Fruit fly (Drosophila melanogaster) whole organism, prepupa: ENCODE data around the gene Dpy-30L2.

Source experiments
- Blimp-1 ChIP-seq: fragments of 200-800 bp; sonication (Bioruptor generic); optimal IDR thresholded peaks from 3 replicates; lab custom pipeline; 2017; ENCODE audit warnings: missing biosample characterization, missing genetic modification characterization, mild to moderate bottlenecking, moderate library complexity, missing genetic modification reagents
- CG10669 ChIP-seq: fragments of 200-800 bp; sonication (Bioruptor generic); optimal IDR thresholded peaks from 3 replicates; lab custom pipeline; 2018; ENCODE audit warnings: missing biosample characterization, mild to moderate bottlenecking, missing genetic modification characterization, moderate library complexity
- CG11294 ChIP-seq: fragments of 200-800 bp; sonication (Bioruptor generic); IDR thresholded peaks from 2 replicates; pipeline ENCODE4 v1.3.6; 2022; ENCODE audit warnings: missing biosample characterization, missing genetic modification characterization
- CG11902 ChIP-seq: fragments of 200-800 bp; sonication (Bioruptor generic); optimal IDR thresholded peaks from 3 replicates; lab custom pipeline; 2016; ENCODE audit warnings: missing biosample characterization, missing genetic modification characterization
- CG15336 ChIP-seq: fragments of 200-800 bp; sonication (Bioruptor generic); IDR thresholded peaks from 2 replicates; pipeline ENCODE4 v1.3.6; 2022; ENCODE audit warnings: missing biosample characterization, missing genetic modification characterization
- CG1621 ChIP-seq: fragments of 200-800 bp; sonication (Bioruptor generic); optimal IDR thresholded peaks from 3 replicates; lab custom pipeline; 2018; ENCODE audit warnings: missing biosample characterization, mild to moderate bottlenecking, missing genetic modification characterization
- CG16779 ChIP-seq: fragments of 200-800 bp; sonication (Bioruptor generic); optimal IDR thresholded peaks from 3 replicates; lab custom pipeline; 2017; ENCODE audit warnings: missing biosample characterization, mild to moderate bottlenecking, missing genetic modification characterization
- CG6163 ChIP-seq: fragments of 200-800 bp; sonication (Bioruptor generic); IDR thresholded peaks from 3 replicates; pipeline ENCODE4 v1.3.6; 2022; ENCODE audit warnings: missing biosample characterization, missing genetic modification characterization
- CG6276 ChIP-seq: fragments of 200-800 bp; sonication (Bioruptor generic); optimal IDR thresholded peaks from 2 replicates; lab custom pipeline; 2017; ENCODE audit warnings: missing biosample characterization, mild to moderate bottlenecking, missing genetic modification characterization
- CG6808 ChIP-seq: fragments of 200-800 bp; sonication (Bioruptor generic); optimal IDR thresholded peaks from 3 replicates; lab custom pipeline; 2017; ENCODE audit warnings: missing biosample characterization, missing genetic modification characterization, mild to moderate bottlenecking, moderate library complexity, missing genetic modification reagents
- CG7368 ChIP-seq: fragments of 200-800 bp; sonication (Bioruptor generic); optimal IDR thresholded peaks from 3 replicates; lab custom pipeline; 2016; ENCODE audit warnings: missing biosample characterization, missing genetic modification characterization
- CG8119 ChIP-seq: fragments of 200-800 bp; sonication (Bioruptor generic); IDR thresholded peaks from 3 replicates; pipeline ENCODE4 v1.3.6; 2022; ENCODE audit warnings: missing biosample characterization, missing genetic modification characterization
- CG8319 ChIP-seq: fragments of 200-800 bp; sonication (Bioruptor generic); optimal IDR thresholded peaks from 3 replicates; lab custom pipeline; 2016; ENCODE audit warnings: missing biosample characterization, missing genetic modification characterization
- CG8632 ChIP-seq: fragments of 200-800 bp; sonication (Bioruptor generic); optimal IDR thresholded peaks from 3 replicates; lab custom pipeline; 2016; ENCODE audit warnings: missing biosample characterization, missing genetic modification characterization
- CG9139 ChIP-seq: fragments of 200-800 bp; sonication (Bioruptor generic); optimal IDR thresholded peaks from 3 replicates; lab custom pipeline; 2017; ENCODE audit warnings: missing biosample characterization, mild to moderate bottlenecking, missing genetic modification characterization
- Eip75B ChIP-seq: fragments of 200-800 bp; sonication (Bioruptor generic); optimal IDR thresholded peaks from 3 replicates; lab custom pipeline; 2016; ENCODE audit warnings: missing biosample characterization, missing genetic modification characterization
- Eip93F ChIP-seq: fragments of 200-800 bp; sonication (Bioruptor generic); optimal IDR thresholded peaks from 2 replicates; lab custom pipeline; 2016; ENCODE audit warnings: missing biosample characterization, mild to moderate bottlenecking, missing genetic modification characterization
- Ets21C ChIP-seq: fragments of 200-800 bp; sonication (Bioruptor generic); optimal IDR thresholded peaks from 3 replicates; lab custom pipeline; 2016; ENCODE audit warnings: missing biosample characterization, missing genetic modification characterization
- Gug ChIP-seq: fragments of 200-800 bp; sonication (Bioruptor generic); IDR thresholded peaks from 2 replicates; pipeline ENCODE4 v1.3.6; 2022; ENCODE audit warnings: missing biosample characterization, missing genetic modification characterization
- Hr39 ChIP-seq: fragments of 200-800 bp; sonication (Bioruptor generic); optimal IDR thresholded peaks from 2 replicates; lab custom pipeline; 2016; ENCODE audit warnings: missing biosample characterization, missing genetic modification characterization
- Hr4 ChIP-seq: fragments of 200-800 bp; sonication (Bioruptor generic); optimal IDR thresholded peaks from 3 replicates; lab custom pipeline; 2016; ENCODE audit warnings: missing biosample characterization, missing genetic modification characterization
- Lpt ChIP-seq: fragments of 200-800 bp; sonication (Bioruptor generic); optimal IDR thresholded peaks from 3 replicates; lab custom pipeline; 2016; ENCODE audit warnings: missing biosample characterization, missing genetic modification characterization
- Smox ChIP-seq: fragments of 200-800 bp; sonication (Bioruptor generic); optimal IDR thresholded peaks from 3 replicates; lab custom pipeline; 2016; ENCODE audit warnings: missing biosample characterization, missing genetic modification characterization
- Sox102F ChIP-seq: fragments of 200-800 bp; sonication (Bioruptor generic); optimal IDR thresholded peaks from 2 replicates; lab custom pipeline; 2016; ENCODE audit warnings: missing biosample characterization, mild to moderate bottlenecking, missing genetic modification characterization
- Sox14 ChIP-seq: fragments of 200-800 bp; sonication (Bioruptor generic); optimal IDR thresholded peaks from 3 replicates; lab custom pipeline; 2016; ENCODE audit warnings: missing biosample characterization, missing genetic modification characterization
- acj6 ChIP-seq: fragments of 200-800 bp; sonication (Bioruptor generic); optimal IDR thresholded peaks from 3 replicates; lab custom pipeline; 2016; ENCODE audit warnings: missing biosample characterization, missing genetic modification characterization
- cyc ChIP-seq: fragments of 200-800 bp; sonication (Bioruptor generic); optimal IDR thresholded peaks from 3 replicates; lab custom pipeline; 2016; ENCODE audit warnings: missing biosample characterization, missing genetic modification characterization
- dac ChIP-seq: fragments of 200-800 bp; sonication (Bioruptor generic); optimal IDR thresholded peaks from 2 replicates; lab custom pipeline; 2017; ENCODE audit warnings: missing biosample characterization, mild to moderate bottlenecking, missing genetic modification characterization
- dsx ChIP-seq: fragments of 200-800 bp; optimal IDR thresholded peaks from 3 replicates; lab custom pipeline; 2019; ENCODE audit warnings: missing biosample characterization, mild to moderate bottlenecking, missing genetic modification characterization, moderate library complexity; ENCODE audit not compliant: poor library complexity, severe bottlenecking
- eg ChIP-seq: fragments of 200-800 bp; sonication (Bioruptor generic); IDR thresholded peaks from 3 replicates; pipeline ENCODE4 v1.3.6; 2022; ENCODE audit warnings: missing biosample characterization, missing genetic modification characterization
- pdm3 ChIP-seq: fragments of 200-800 bp; sonication (Bioruptor generic); optimal IDR thresholded peaks from 3 replicates; lab custom pipeline; 2016; ENCODE audit warnings: missing biosample characterization, missing genetic modification characterization
- salr ChIP-seq, 2 experiments: fragments of 200-800 bp; sonication (Bioruptor generic); optimal IDR thresholded peaks; 3 replicates each; lab custom pipeline; 2016 to 2018; ENCODE audit warnings: missing biosample characterization in 2 of 2, missing genetic modification characterization in 2 of 2, mild to moderate bottlenecking in 1 of 2
- spab ChIP-seq: fragments of 200-800 bp; sonication (Bioruptor generic); optimal IDR thresholded peaks from 2 replicates; lab custom pipeline; 2017; ENCODE audit warnings: missing biosample characterization, mild to moderate bottlenecking, missing genetic modification characterization, missing genetic modification reagents
- svp ChIP-seq: fragments of 200-800 bp; sonication (Bioruptor generic); peaks from one replicate; lab custom pipeline; 2016; ENCODE audit warnings: missing biosample characterization, missing genetic modification characterization
- topi ChIP-seq: fragments of 200-800 bp; sonication (Bioruptor generic); optimal IDR thresholded peaks from 3 replicates; lab custom pipeline; 2016; ENCODE audit warnings: missing biosample characterization, missing genetic modification characterization
- vri ChIP-seq: fragments of 200-800 bp; sonication (Bioruptor generic); optimal IDR thresholded peaks from 3 replicates; lab custom pipeline; 2016; ENCODE audit warnings: missing biosample characterization, mild to moderate bottlenecking, missing genetic modification characterization

Gene Dpy-30L2

DNA sequence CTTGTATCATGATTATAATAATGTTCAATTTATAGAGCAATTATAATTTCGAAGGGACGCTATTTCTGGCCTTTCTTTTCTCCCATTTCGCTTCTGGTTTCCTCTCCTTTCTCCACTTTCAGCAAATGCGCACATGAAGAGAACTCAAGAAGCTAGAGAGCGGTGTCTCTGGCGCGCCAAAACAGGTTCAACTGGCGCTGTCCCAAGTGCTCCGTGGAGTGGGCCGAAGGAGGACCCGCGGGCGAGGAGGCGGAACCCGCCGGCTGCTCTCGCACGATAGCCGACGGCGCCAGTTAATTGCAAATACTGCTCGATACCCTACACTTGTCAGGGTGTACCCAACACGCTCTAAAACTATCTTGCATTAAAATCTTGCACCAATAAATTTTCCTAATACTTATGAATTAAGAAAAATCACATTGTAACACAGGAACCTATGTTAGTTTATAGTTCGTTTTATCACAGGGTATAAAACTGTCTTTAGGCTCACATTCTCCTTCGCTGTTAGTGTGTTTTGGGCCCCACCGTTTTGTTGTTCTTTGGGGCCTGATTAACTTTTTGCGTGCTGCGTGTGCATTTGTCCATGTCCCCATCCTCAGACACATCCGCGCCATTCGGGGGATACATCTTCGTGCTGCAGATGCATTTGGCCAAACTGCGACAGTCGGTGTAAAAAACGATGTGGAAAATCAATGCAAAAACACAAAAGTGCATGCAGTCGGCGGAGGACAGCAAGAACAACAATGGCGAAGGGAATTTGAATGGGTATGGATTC is 22.9 kb upstream of the Dpy-30L2 start (continued):
- TF ChIP-seq Smox (GFP tag; lab: Kevin White, UChicago): peak; percentile 98
- peak; percentile 97 for TF ChIP-seq CG1621 (tag; lab: Kevin White, UChicago)
- peak; percentile 99 for TF ChIP-seq pdm3
- TF ChIP-seq Eip93F (GFP tag; lab: Kevin White, UChicago): peak; percentile 92
- peak; percentile 99 for TF ChIP-seq CG11902 (GFP tag; lab: Kevin White, UChicago)
- peak; percentile 97 for TF ChIP-seq dac
- peak; percentile 99 for TF ChIP-seq Hr4
- peak; percentile 96 for TF ChIP-seq spab (GFP tag; lab: Kevin White, UChicago)
- peak; percentile 98 for TF ChIP-seq Eip75B (GFP tag; lab: Kevin White, UChicago)
- peak; percentile 97 for TF ChIP-seq topi
- TF ChIP-seq CG15336 (GFP tag; lab: Robert Waterston, UW): peak; percentile 99
- TF ChIP-seq eg (GFP tag; lab: Robert Waterston, UW): peak; percentile 99
- TF ChIP-seq dsx: peak; percentile 94
- peak; percentile 91 for TF ChIP-seq CG16779 (tag; lab: Kevin White, UChicago)
- peak; percentile 96 for TF ChIP-seq CG8632
- TF ChIP-seq CG6808 (GFP tag; lab: Kevin White, UChicago): peak; percentile 95
- peak; percentile 96 for TF ChIP-seq CG8319 (GFP tag; lab: Kevin White, UChicago)

dm6 chr3L:4069069-4069468 is 21.5 kb upstream of the Dpy-30L2 start, which contains the start of gene CG32259:
Gene CG32259 (plus strand): TSS chr3L:4069369.
- TF ChIP-seq CG11902 (GFP tag; lab: Kevin White, UChicago): no peak
- TF ChIP-seq CG8319 (GFP tag; lab: Kevin White, UChicago): no peak
- TF ChIP-seq vri (GFP tag; lab: Kevin White, UChicago): peak; percentile 27

- no peak for TF ChIP-seq cyc
- no peak for TF ChIP-seq CG7368 (GFP tag; lab: Kevin White, UChicago)
- no peak for TF ChIP-seq salr (GFP tag; optimal IDR thresholded peaks at IDR 0.05; lab: Kevin White, UChicago)
- no peak for TF ChIP-seq acj6 (GFP tag; lab: Kevin White, UChicago)
- TF ChIP-seq Sox102F: no peak
- peak; percentile 70 for TF ChIP-seq CG6276 (GFP tag; lab: Kevin White, UChicago)
- TF ChIP-seq CG11294 (GFP tag; lab: Robert Waterston, UW): no peak
- TF ChIP-seq CG15336 (GFP tag; lab: Robert Waterston, UW): peak; percentile 44; the same call in 1 of the 2 replicates
- no peak for TF ChIP-seq spab (GFP tag; lab: Kevin White, UChicago)
- peak; percentile 33 for TF ChIP-seq Lpt (GFP tag; lab: Kevin White, UChicago)
- TF ChIP-seq CG9139: no peak
- TF ChIP-seq CG10669 (GFP tag; lab: Kevin White, UChicago): no peak
- TF ChIP-seq Ets21C (GFP tag; lab: Kevin White, UChicago): no peak
- TF ChIP-seq Smox (GFP tag; lab: Kevin White, UChicago): no peak
- peak; percentile 83 for TF ChIP-seq svp (GFP tag; lab: Kevin White, UChicago)
- peak; percentile 50 for TF ChIP-seq CG16779 (tag; lab: Kevin White, UChicago)
- TF ChIP-seq eg (GFP tag; lab: Robert Waterston, UW): peak; percentile 57; the same call in 2 of the 3 replicates
- no peak for TF ChIP-seq Gug (GFP tag; lab: Robert Waterston, UW)
- peak; percentile 6 for TF ChIP-seq dac
- TF ChIP-seq CG8119 (GFP tag; lab: Robert Waterston, UW): 0 out of 3 replicates have a peak, but pooled peaks have one; percentile 33
- 0 out of 3 replicates have a peak, but pooled peaks have one; percentile 16 for TF ChIP-seq CG6163
Measured at dm6 chr3L:4068368-4068767, 20.8 kb upstream of the Dpy-30L2 start.

dm6 chr3L:4061921-4062474 is 14.5 kb upstream of the Dpy-30L2 start, which contains the start of gene dib:
Gene dib (plus strand): TSS chr3L:4062292.
- TF ChIP-seq Hr39 (GFP tag; lab: Kevin White, UChicago) (no peak), CG11902 (GFP tag; lab: Kevin White, UChicago) (no peak), Sox102F (no peak), CG6163 (no peak), Eip93F (GFP tag; lab: Kevin White, UChicago) (no peak), CG8319 (GFP tag; lab: Kevin White, UChicago) (no peak), acj6 (GFP tag; lab: Kevin White, UChicago) (no peak), Blimp-1 (GFP tag; lab: Kevin White, UChicago) (no peak), Sox14 (no peak), spab (GFP tag; lab: Kevin White, UChicago) (no peak)
- TF ChIP-seq, all 60 proteins: peak for 0
